Fruit fly (Drosophila melanogaster) whole organism, embryonic: ENCODE results near the gene Ubi-p63E.
A peak's percentile ranks its signal among the peaks of the same experiment; 100 is the strongest.

Source experiments
- ATbp ChIP-seq: fragments of 200-800 bp; sonication (Bioruptor generic); optimal IDR thresholded peaks from 2 replicates; lab custom pipeline; 2017; ENCODE audit warnings: missing biosample characterization, mild to moderate bottlenecking, missing genetic modification characterization, missing genetic modification reagents
- Abd-B ChIP-seq: fragments of 200-800 bp; sonication (Bioruptor generic); optimal IDR thresholded peaks from 2 replicates; lab custom pipeline; 2018; ENCODE audit warnings: missing biosample characterization, mild to moderate bottlenecking, missing genetic modification characterization, moderate library complexity
- Atf-2 ChIP-seq: fragments of 200-800 bp; sonication (Bioruptor generic); optimal IDR thresholded peaks from 2 replicates; lab custom pipeline; 2016; ENCODE audit warnings: missing biosample characterization, missing genetic modification characterization
- BEAF-32 ChIP-seq: fragments of 200-800 bp; sonication (Bioruptor generic); optimal IDR thresholded peaks from 3 replicates; lab custom pipeline; 2017; ENCODE audit warnings: missing biosample characterization, missing genetic modification characterization, mild to moderate bottlenecking, moderate library complexity, missing genetic modification reagents
- CG10979 ChIP-seq: fragments of 200-800 bp; sonication (Bioruptor generic); optimal IDR thresholded peaks from 2 replicates; lab custom pipeline; 2018; ENCODE audit warnings: missing biosample characterization, mild to moderate bottlenecking, missing genetic modification characterization, moderate library complexity
- CG12219 ChIP-seq: fragments of 200-800 bp; sonication (Bioruptor generic); optimal IDR thresholded peaks from 3 replicates; lab custom pipeline; 2018; ENCODE audit warnings: missing biosample characterization, mild to moderate bottlenecking, missing genetic modification characterization
- CG1647 ChIP-seq: fragments of 200-800 bp; sonication (Bioruptor generic); optimal IDR thresholded peaks from 3 replicates; lab custom pipeline; 2016; ENCODE audit warnings: missing biosample characterization, missing genetic modification characterization
- CG17829 ChIP-seq: fragments of 200-800 bp; optimal IDR thresholded peaks from 2 replicates; lab custom pipeline; 2019; ENCODE audit warnings: missing biosample characterization, mild to moderate bottlenecking, missing genetic modification characterization, moderate library complexity
- CG1792 ChIP-seq: fragments of 200-800 bp; sonication (Bioruptor generic); optimal IDR thresholded peaks from 2 replicates; lab custom pipeline; 2016; ENCODE audit warnings: missing biosample characterization, missing genetic modification characterization
- CG2120 ChIP-seq: fragments of 200-800 bp; sonication (Bioruptor generic); optimal IDR thresholded peaks from 3 replicates; lab custom pipeline; 2016; ENCODE audit warnings: missing biosample characterization, missing genetic modification characterization
- CG3838 ChIP-seq: fragments of 200-800 bp; sonication (Bioruptor generic); optimal IDR thresholded peaks from 3 replicates; lab custom pipeline; 2016; ENCODE audit warnings: missing biosample characterization, missing genetic modification characterization
- CG43689 ChIP-seq: fragments of 200-800 bp; sonication (Bioruptor generic); IDR thresholded peaks from 2 replicates; pipeline ENCODE4 v1.3.6; 2022; ENCODE audit warnings: missing biosample characterization, missing genetic modification characterization
- CG8924 ChIP-seq: fragments of 200-800 bp; optimal IDR thresholded peaks from 3 replicates; lab custom pipeline; 2019; ENCODE audit warnings: missing biosample characterization, mild to moderate bottlenecking, missing genetic modification characterization, moderate library complexity
- CoRest ChIP-seq: fragments of 200-800 bp; sonication (Bioruptor generic); optimal IDR thresholded peaks from 3 replicates; lab custom pipeline; 2018; ENCODE audit warnings: missing biosample characterization, mild to moderate bottlenecking, missing genetic modification characterization, moderate library complexity
- Deaf1 ChIP-seq: fragments of 200-800 bp; optimal IDR thresholded peaks from 3 replicates; lab custom pipeline; 2019; ENCODE audit warnings: missing biosample characterization, mild to moderate bottlenecking, missing genetic modification characterization, moderate library complexity
- Hr78 ChIP-seq, 2 experiments: fragments of 200-800 bp in 1 of 2; fragments of >200 bp in 1 of 2; sonication (Bioruptor generic) in 1 of 2; optimal IDR thresholded peaks; 2 replicates each; lab custom pipeline; 2017 to 2019; ENCODE audit warnings: missing biosample characterization in 2 of 2, missing genetic modification characterization in 2 of 2, mild to moderate bottlenecking in 1 of 2, moderate library complexity in 1 of 2
- Oli ChIP-seq: fragments of 200-800 bp; sonication (Bioruptor generic); optimal IDR thresholded peaks from 2 replicates; lab custom pipeline; 2018; ENCODE audit warnings: missing biosample characterization, mild to moderate bottlenecking, missing genetic modification characterization, moderate library complexity
- Rx ChIP-seq: fragments of 200-800 bp; sonication (Bioruptor generic); IDR thresholded peaks from 2 replicates; pipeline ENCODE4 v1.3.6; 2022; ENCODE audit warnings: missing biosample characterization, missing genetic modification characterization
- Sox102F ChIP-seq: fragments of 200-800 bp; sonication (Bioruptor generic); optimal IDR thresholded peaks from 2 replicates; lab custom pipeline; 2018; ENCODE audit warnings: missing biosample characterization, mild to moderate bottlenecking, missing genetic modification characterization, moderate library complexity
- Xrp1 ChIP-seq: fragments of 200-800 bp; sonication (Bioruptor generic); IDR thresholded peaks from 2 replicates; pipeline ENCODE4 v1.3.6; 2022; ENCODE audit warnings: missing biosample characterization, missing genetic modification characterization
- ab ChIP-seq: fragments of 200-800 bp; sonication (Bioruptor generic); optimal IDR thresholded peaks from 2 replicates; lab custom pipeline; 2016; ENCODE audit warnings: missing biosample characterization, missing genetic modification characterization
- ac ChIP-seq: fragments of 200-800 bp; sonication (Bioruptor generic); optimal IDR thresholded peaks from 3 replicates; lab custom pipeline; 2017; ENCODE audit warnings: missing biosample characterization, mild to moderate bottlenecking, missing genetic modification characterization
- bsh ChIP-seq, 2 experiments: fragments of 200-800 bp; sonication (Bioruptor generic); optimal IDR thresholded peaks; 2 replicates each; lab custom pipeline; 2017 to 2018; ENCODE audit warnings: mild to moderate bottlenecking in 2 of 2, missing biosample characterization in 2 of 2, missing genetic modification characterization in 2 of 2, moderate library complexity in 1 of 2
- chif ChIP-seq, 2 experiments: fragments of 200-800 bp; sonication (Bioruptor generic); optimal IDR thresholded peaks; 3 replicates each; lab custom pipeline; 2016; ENCODE audit warnings: missing biosample characterization in 2 of 2, missing genetic modification characterization in 2 of 2
- ci ChIP-seq: fragments of 200-800 bp; sonication (Bioruptor generic); IDR thresholded peaks from 3 replicates; pipeline ENCODE4 v1.3.6; 2022; ENCODE audit warnings: missing biosample characterization, missing genetic modification characterization
- croc ChIP-seq: fragments of 200-800 bp; sonication (Bioruptor generic); conservative IDR thresholded peaks from 3 replicates; pipeline ENCODE4 v1.3.6; 2022; ENCODE audit warnings: missing biosample characterization, missing genetic modification characterization
- eve ChIP-seq, 2 experiments: fragments of >200 bp; optimal IDR thresholded peaks; 2 replicates each; lab custom pipeline; 2017; ENCODE audit warnings: missing biosample characterization in 2 of 2, missing genetic modification characterization in 2 of 2
- fd64A ChIP-seq: fragments of 200-800 bp; sonication (Bioruptor generic); optimal IDR thresholded peaks from 3 replicates; lab custom pipeline; 2018; ENCODE audit warnings: missing biosample characterization, mild to moderate bottlenecking, missing genetic modification characterization
- gce ChIP-seq: fragments of 200-800 bp; sonication (Bioruptor generic); IDR thresholded peaks from 3 replicates; pipeline ENCODE4 v1.3.6; 2022; ENCODE audit warnings: missing biosample characterization, missing genetic modification characterization
- gcm2 ChIP-seq: fragments of 200-800 bp; sonication (Bioruptor generic); optimal IDR thresholded peaks from 2 replicates; lab custom pipeline; 2016; ENCODE audit warnings: missing biosample characterization, missing genetic modification characterization
- grau ChIP-seq: fragments of 200-800 bp; optimal IDR thresholded peaks from 3 replicates; lab custom pipeline; 2019; ENCODE audit warnings: missing biosample characterization, mild to moderate bottlenecking, missing genetic modification characterization, moderate library complexity
- grn ChIP-seq: fragments of 200-800 bp; sonication (Bioruptor generic); optimal IDR thresholded peaks from 3 replicates; lab custom pipeline; 2017; ENCODE audit warnings: missing biosample characterization, missing genetic modification characterization
- gt ChIP-seq: fragments of 200-800 bp; sonication (Bioruptor generic); IDR thresholded peaks from 2 replicates; pipeline ENCODE4 v1.3.6; 2022; ENCODE audit warnings: missing biosample characterization, missing genetic modification characterization
- lilli ChIP-seq: fragments of 200-800 bp; sonication (Bioruptor generic); optimal IDR thresholded peaks from 3 replicates; lab custom pipeline; 2016; ENCODE audit warnings: missing biosample characterization, missing genetic modification characterization
- lmd ChIP-seq: fragments of 200-800 bp; sonication (Bioruptor generic); IDR thresholded peaks from 2 replicates; pipeline ENCODE4 v1.3.6; 2022; ENCODE audit warnings: missing biosample characterization, missing genetic modification characterization
- lola ChIP-seq, 3 experiments: fragments of >200 bp in 2 of 3; fragments of 200-800 bp in 1 of 3; sonication (Bioruptor generic) in 1 of 3; optimal IDR thresholded peaks; 2 replicates each; lab custom pipeline; 2017 to 2019; ENCODE audit warnings: missing biosample characterization in 3 of 3, missing genetic modification characterization in 3 of 3, mild to moderate bottlenecking in 1 of 3, moderate library complexity in 1 of 3
- lov ChIP-seq, 2 experiments: fragments of 200-800 bp in 1 of 2; fragments of >200 bp in 1 of 2; sonication (Bioruptor generic) in 1 of 2; IDR thresholded peaks in 1 of 2; optimal IDR thresholded peaks in 1 of 2; 2 replicates in 1 of 2; 3 replicates in 1 of 2; pipeline versions ENCODE4 v1.3.6 to Lab custom; 2017 to 2022; ENCODE audit warnings: missing biosample characterization in 1 of 2, missing genetic modification characterization in 1 of 2
- nmo ChIP-seq: fragments of 200-800 bp; sonication (Bioruptor generic); optimal IDR thresholded peaks from 2 replicates; lab custom pipeline; 2018; ENCODE audit warnings: missing biosample characterization, mild to moderate bottlenecking, missing genetic modification characterization, moderate library complexity
- peb ChIP-seq: fragments of 200-800 bp; sonication (Bioruptor generic); IDR thresholded peaks from 2 replicates; pipeline ENCODE4 v1.3.6; 2022; ENCODE audit warnings: missing biosample characterization, missing genetic modification characterization
- ro ChIP-seq: fragments of 200-800 bp; sonication (Bioruptor generic); IDR thresholded peaks from 2 replicates; pipeline ENCODE4 v1.3.6; 2022; ENCODE audit warnings: missing biosample characterization, missing genetic modification characterization
- sens-2 ChIP-seq: fragments of 200-800 bp; sonication (Bioruptor generic); IDR thresholded peaks from 2 replicates; pipeline ENCODE4 v1.3.6; 2022; ENCODE audit warnings: missing biosample characterization, missing genetic modification characterization
- slp2 ChIP-seq: fragments of 200-800 bp; sonication (Bioruptor generic); optimal IDR thresholded peaks from 2 replicates; lab custom pipeline; 2016; ENCODE audit warnings: missing biosample characterization, missing genetic modification characterization
- so ChIP-seq: fragments of 200-800 bp; sonication (Bioruptor generic); IDR thresholded peaks from 3 replicates; pipeline ENCODE4 v1.3.6; 2022; ENCODE audit warnings: missing biosample characterization, missing genetic modification characterization
- sob ChIP-seq: fragments of 200-800 bp; sonication (Bioruptor generic); IDR thresholded peaks from 2 replicates; pipeline ENCODE4 v1.3.6; 2022; ENCODE audit warnings: missing biosample characterization, missing genetic modification characterization
- ssp ChIP-seq: fragments of 200-800 bp; sonication (Bioruptor generic); IDR thresholded peaks from 2 replicates; pipeline ENCODE4 v1.3.6; 2022; ENCODE audit warnings: missing biosample characterization, missing genetic modification characterization
- stc ChIP-seq: fragments of 200-800 bp; sonication (Bioruptor generic); IDR thresholded peaks from 2 replicates; pipeline ENCODE4 v1.3.6; 2022; ENCODE audit warnings: missing biosample characterization, missing genetic modification characterization
- tgo ChIP-seq: fragments of 200-800 bp; sonication (Bioruptor generic); IDR thresholded peaks from 3 replicates; pipeline ENCODE4 v1.3.6; 2022; ENCODE audit warnings: missing biosample characterization, missing genetic modification characterization
- tio ChIP-seq: fragments of 200-800 bp; sonication (Bioruptor generic); optimal IDR thresholded peaks from 2 replicates; lab custom pipeline; 2017; ENCODE audit warnings: missing biosample characterization, missing genetic modification characterization, inconsistent platforms
- trem ChIP-seq: fragments of 200-800 bp; optimal IDR thresholded peaks from 3 replicates; lab custom pipeline; 2019; ENCODE audit warnings: missing biosample characterization, mild to moderate bottlenecking, missing genetic modification characterization, moderate library complexity
- zfh2 ChIP-seq: fragments of 200-800 bp; sonication (Bioruptor generic); optimal IDR thresholded peaks from 2 replicates; lab custom pipeline; 2016; ENCODE audit warnings: missing biosample characterization, missing genetic modification characterization

Ubi-p63E gene

DNA sequence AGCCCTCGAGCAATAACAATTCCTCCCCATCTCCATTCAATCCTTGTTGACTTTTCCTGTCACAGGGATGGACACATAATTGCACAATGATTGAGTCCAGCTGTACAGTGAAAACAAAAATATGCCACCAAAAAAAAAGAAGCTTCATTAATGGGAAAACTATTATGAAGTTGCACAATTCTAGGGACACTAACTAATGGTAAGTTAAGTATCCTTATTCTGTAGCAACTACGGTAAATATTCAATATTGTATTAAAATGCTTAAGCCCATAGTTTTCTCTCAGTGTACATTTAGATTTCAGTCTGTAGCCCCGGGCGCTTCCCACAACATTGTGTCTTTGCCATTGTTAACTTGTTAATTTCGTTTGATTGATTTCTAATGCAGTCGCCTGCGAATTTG, 28.0 kb downstream of the Ubi-p63E start (continued):
- TF ChIP-seq croc (GFP tag; lab: Robert Waterston, UW): no peak
- no peak for TF ChIP-seq BEAF-32 (GFP tag; lab: Kevin White, UChicago)
- TF ChIP-seq CG10979: peak; percentile 66
- TF ChIP-seq CoRest (tag; lab: Kevin White, UChicago): peak; percentile 35
- TF ChIP-seq ab (GFP tag; lab: Kevin White, UChicago): no peak
- peak; percentile 53 for TF ChIP-seq Sox102F (GFP tag; lab: Kevin White, UChicago)
- no peak for TF ChIP-seq gce
- 0 out of 3 replicates have a peak, but pooled peaks have one; percentile 51 for TF ChIP-seq ci
- TF ChIP-seq trem (tag; lab: Kevin White, UChicago): peak; percentile 28
- peak; percentile 18; the same call in 1 of the 2 replicates for TF ChIP-seq lmd (GFP tag; lab: Robert Waterston, UW)
- peak; percentile 17 for TF ChIP-seq ATbp
- TF ChIP-seq lilli: peak; percentile 16
- no peak for TF ChIP-seq gcm2 (GFP tag; lab: Kevin White, UChicago)
- TF ChIP-seq Hr78 (GFP tag; optimal IDR thresholded peaks at IDR 0.05; lab: Kevin White, UChicago): no peak
- peak; percentile 77 for TF ChIP-seq Xrp1 (GFP tag; lab: Robert Waterston, UW)
- TF ChIP-seq ac: peak; percentile 33
- no peak for TF ChIP-seq fd64A
- TF ChIP-seq CG1647: peak; percentile 14
- peak; percentile 50 for TF ChIP-seq nmo
- peak in 1 of 2 experiments; percentile 75 for TF ChIP-seq bsh (GFP tag; optimal IDR thresholded peaks at IDR 0.05; lab: Kevin White, UChicago)
- no peak for TF ChIP-seq ro (GFP tag; lab: Robert Waterston, UW)
- TF ChIP-seq gt (GFP tag; lab: Robert Waterston, UW): no peak
- TF ChIP-seq stc: peak; percentile 31; the same call in 1 of the 2 replicates
- no peak for TF ChIP-seq CG1792 (GFP tag; lab: Kevin White, UChicago)
- no peak for TF ChIP-seq grn (GFP tag; lab: Kevin White, UChicago)
- TF ChIP-seq CG43689: no peak
- no peak for TF ChIP-seq CG3838 (GFP tag; lab: Kevin White, UChicago)
- TF ChIP-seq tgo: no peak; the same call in 2 of the 3 replicates
- TF ChIP-seq so (GFP tag; lab: Robert Waterston, UW): 0 out of 3 replicates have a peak, but pooled peaks have one; percentile 25
- TF ChIP-seq peb (GFP tag; lab: Robert Waterston, UW): no peak
- peak in 1 of 2 experiments; percentile 47 for TF ChIP-seq eve (GFP tag; optimal IDR thresholded peaks at IDR 0.05; lab: Kevin White, UChicago)
- peak; percentile 26 for TF ChIP-seq CG12219
- peak; percentile 21 for TF ChIP-seq slp2
- TF ChIP-seq Deaf1: no peak
- TF ChIP-seq tio (GFP tag; lab: Kevin White, UChicago): peak; percentile 56
- TF ChIP-seq Rx (GFP tag; lab: Robert Waterston, UW): no peak
- TF ChIP-seq CG8924: peak; percentile 40
- TF ChIP-seq zfh2: no peak
- no peak for TF ChIP-seq lov (optimal IDR thresholded peaks at IDR 0.05; lab: Kevin White, UChicago)
- no peak for TF ChIP-seq lov (GFP tag; IDR thresholded peaks at IDR 0.05; lab: Robert Waterston, UW)
- peak in 1 of 3 experiments; percentile 80 for TF ChIP-seq lola (GFP tag; optimal IDR thresholded peaks at IDR 0.05; lab: Kevin White, UChicago)
- peak; percentile 15 to 76 for TF ChIP-seq chif (GFP tag; optimal IDR thresholded peaks at IDR 0.05; lab: Kevin White, UChicago)
- peak; percentile 10 for TF ChIP-seq Abd-B (GFP tag; lab: Kevin White, UChicago)
- peak; percentile 24; the same call in 1 of the 2 replicates for TF ChIP-seq ssp (GFP tag; lab: Robert Waterston, UW)
- TF ChIP-seq CG17829 (tag; lab: Kevin White, UChicago): peak; percentile 69
- peak; percentile 53 for TF ChIP-seq grau (tag; lab: Kevin White, UChicago)
- no peak for TF ChIP-seq sens-2
- peak; percentile 57 for TF ChIP-seq Oli (tag; lab: Kevin White, UChicago)
- no peak for TF ChIP-seq CG2120 (GFP tag; lab: Kevin White, UChicago)
- TF ChIP-seq sob (GFP tag; lab: Robert Waterston, UW): no peak
- TF ChIP-seq Atf-2 (GFP tag; lab: Kevin White, UChicago): peak; percentile 43
